Worm (Caenorhabditis elegans) whole organism, L4 larva: Measurements from ENCODE around the gene cwn-1.

Source experiments
- F26F4.8 ChIP-seq: fragments of 200-800 bp; sonication (Bioruptor generic); conservative IDR thresholded peaks from 2 replicates; pipeline ENCODE4 v1.3.6; 2022; ENCODE audit warnings: missing genetic modification characterization, missing compliant biosample characterization
- Y105C5A.15 ChIP-seq: fragments of 200-800 bp; sonication (Bioruptor generic); IDR thresholded peaks from 2 replicates; pipeline ENCODE4 v1.3.6; 2022; ENCODE audit warnings: missing genetic modification characterization, missing compliant biosample characterization
- ama-1 ChIP-seq: fragments of 150-350 bp; optimal IDR thresholded peaks from 2 replicates; lab custom pipeline; 2014; ENCODE audit warnings: inconsistent platforms, mixed read lengths
- egl-27 ChIP-seq: sonication (generic microtip); optimal IDR thresholded peaks from 3 replicates; lab custom pipeline; 2017; ENCODE audit warnings: missing biosample characterization, missing genetic modification reagents, missing genetic modification characterization
- fkh-10 ChIP-seq: fragments of 150-350 bp; optimal IDR thresholded peaks from 2 replicates; lab custom pipeline; 2014; ENCODE audit warnings: missing biosample characterization, missing genetic modification reagents, missing genetic modification characterization
- fos-1 ChIP-seq: fragments of 150-350 bp; optimal IDR thresholded peaks from 2 replicates; lab custom pipeline; 2014; ENCODE audit warnings: missing biosample characterization, missing genetic modification characterization
- hlh-30 ChIP-seq: sonication (generic microtip); optimal IDR thresholded peaks from 2 replicates; lab custom pipeline; 2017; ENCODE audit warnings: antibody characterized with exemption, mild to moderate bottlenecking, missing genetic modification characterization, missing compliant biosample characterization; ENCODE audit not compliant: insufficient read depth
- lsy-2 ChIP-seq, 2 experiments: fragments of 150-350 bp in 1 of 2; sonication (generic microtip) in 1 of 2; optimal IDR thresholded peaks; 2 replicates each; lab custom pipeline; 2014 to 2017; ENCODE audit warnings: missing biosample characterization in 2 of 2, missing genetic modification characterization in 2 of 2
- nhr-237 ChIP-seq: sonication (generic microtip); optimal IDR thresholded peaks from 2 replicates; lab custom pipeline; 2017; ENCODE audit warnings: missing biosample characterization, missing genetic modification characterization
- nhr-25 ChIP-seq: sonication (generic microtip); optimal IDR thresholded peaks from 2 replicates; lab custom pipeline; 2017; ENCODE audit warnings: missing genetic modification characterization, mild to moderate bottlenecking, missing compliant biosample characterization, antibody characterized with exemption, moderate library complexity, borderline replicate concordance; ENCODE audit not compliant: insufficient read depth
- nhr-41 ChIP-seq: fragments of 200-800 bp; sonication (Bioruptor generic); IDR thresholded peaks from 2 replicates; pipeline ENCODE4 v1.3.6; 2022; ENCODE audit warnings: missing genetic modification reagents, missing genetic modification characterization, missing compliant biosample characterization
- snpc-4 ChIP-seq: fragments of 150-350 bp; optimal IDR thresholded peaks from 2 replicates; lab custom pipeline; 2014; ENCODE audit warnings: missing biosample characterization, missing genetic modification characterization

ce11 chrII:84134-84533 lies 49.3 kb downstream of the cwn-1 start, which contains the start of gene C50D2.6:
- TF ChIP-seq nhr-237 (tag; lab: Kevin White, UChicago) = no peak
- no peak for TF ChIP-seq Y105C5A.15 (GFP tag; lab: Robert Waterston, UW)
- TF ChIP-seq egl-27 (tag; lab: Kevin White, UChicago) = no peak
- TF ChIP-seq lsy-2 (tag; optimal IDR thresholded peaks at IDR 0.05; lab: Kevin White, UChicago) = no peak
- TF ChIP-seq snpc-4 = no peak
- TF ChIP-seq fos-1 (tag; lab: Kevin White, UChicago) = no peak
- TF ChIP-seq ama-1 (lab: Kevin White, UChicago) = no peak
- TF ChIP-seq nhr-41 (GFP tag; lab: Robert Waterston, UW) = no peak
- TF ChIP-seq hlh-30 (tag; lab: Kevin White, UChicago) = no peak
- TF ChIP-seq nhr-25 = no peak
- TF ChIP-seq fkh-10 (GFP tag; lab: Kevin White, UChicago) = no peak
- no peak for TF ChIP-seq F26F4.8 (GFP tag; lab: Robert Waterston, UW)
